Worm (Caenorhabditis elegans) whole organism, early embryonic: ENCODE measurements around the gene rnr-1.
A peak's percentile ranks its signal among the peaks of the same experiment; 100 is the strongest.

Experiments
- F13C5.2 ChIP-seq: sonication (generic microtip); optimal IDR thresholded peaks from 2 replicates; lab custom pipeline; 2017; ENCODE audit warnings: mild to moderate bottlenecking, missing genetic modification characterization, inconsistent platforms, missing compliant biosample characterization
- aly-1 ChIP-seq: sonication (generic microtip); optimal IDR thresholded peaks from 2 replicates; lab custom pipeline; 2016; ENCODE audit warnings: missing genetic modification characterization, missing compliant biosample characterization
- ama-1 ChIP-seq: fragments of 150-350 bp; optimal IDR thresholded peaks from 2 replicates; lab custom pipeline; 2014
- ceh-13 ChIP-seq: fragments of 200-800 bp; sonication (Bioruptor generic); optimal IDR thresholded peaks from 2 replicates; lab custom pipeline; 2018; ENCODE audit warnings: mild to moderate bottlenecking, missing genetic modification characterization, missing compliant biosample characterization
- ets-7 ChIP-seq: sonication (generic microtip); optimal IDR thresholded peaks from 2 replicates; lab custom pipeline; 2016; ENCODE audit warnings: missing genotype, missing genetic modification characterization, missing compliant biosample characterization
- flt-1 ChIP-seq: fragments of 200-800 bp; sonication (Bioruptor generic); IDR thresholded peaks from 2 replicates; pipeline ENCODE4 v1.3.6; 2022; ENCODE audit warnings: missing genetic modification characterization, missing compliant biosample characterization
- hmbx-1 ChIP-seq: sonication (generic microtip); optimal IDR thresholded peaks from 2 replicates; lab custom pipeline; 2016; ENCODE audit warnings: mild to moderate bottlenecking, missing genetic modification characterization, missing compliant biosample characterization
- hmg-4 ChIP-seq: fragments of 200-800 bp; sonication (Bioruptor generic); optimal IDR thresholded peaks from 2 replicates; lab custom pipeline; 2018; ENCODE audit warnings: mild to moderate bottlenecking, missing genetic modification characterization, missing compliant biosample characterization
- hnd-1 ChIP-seq: sonication (generic microtip); optimal IDR thresholded peaks from 2 replicates; lab custom pipeline; 2016; ENCODE audit warnings: missing genetic modification characterization, missing compliant biosample characterization
- pes-1 ChIP-seq: fragments of 200-800 bp; sonication (Bioruptor generic); IDR thresholded peaks from 2 replicates; pipeline ENCODE4 v1.3.6; 2022; ENCODE audit warnings: missing genetic modification reagents, missing genetic modification characterization, missing compliant biosample characterization
- scrt-1 ChIP-seq: fragments of 200-800 bp; sonication (Bioruptor generic); IDR thresholded peaks from 2 replicates; pipeline ENCODE4 v1.3.6; 2022; ENCODE audit warnings: missing genetic modification characterization, missing compliant biosample characterization
- sea-1 ChIP-seq: fragments of 200-800 bp; sonication (Bioruptor generic); conservative IDR thresholded peaks from 2 replicates; pipeline ENCODE4 v1.3.6; 2022; ENCODE audit warnings: missing genetic modification characterization, missing compliant biosample characterization
- tbx-11 ChIP-seq: fragments of 200-800 bp; sonication (Bioruptor generic); IDR thresholded peaks from 2 replicates; pipeline ENCODE4 v1.3.6; 2022; ENCODE audit warnings: missing genetic modification characterization, missing compliant biosample characterization
- tbx-37 ChIP-seq: fragments of 200-800 bp; sonication (Bioruptor generic); conservative IDR thresholded peaks from 2 replicates; pipeline ENCODE4 v1.3.6; 2022; ENCODE audit warnings: missing genetic modification reagents, missing genetic modification characterization, missing compliant biosample characterization
- tra-4 ChIP-seq: sonication (generic microtip); optimal IDR thresholded peaks from 2 replicates; lab custom pipeline; 2017; ENCODE audit warnings: missing genetic modification characterization, missing compliant biosample characterization

Gene rnr-1

ce11 chrIII:9191091-9191490 is 37.5 kb downstream of the rnr-1 start, which contains the start of gene cls-3:
TSS of gene cls-3 (minus strand) at chrIII:9191109.
- TF ChIP-seq tra-4 (tag; lab: Kevin White, UChicago) (no peak), hmg-4 (GFP tag; lab: Kevin White, UChicago) (peak; percentile 34)

- no peak for TF ChIP-seq tbx-37
- no peak for TF ChIP-seq sea-1 (GFP tag; lab: Robert Waterston, UW)
- TF ChIP-seq pes-1 (GFP tag; lab: Robert Waterston, UW) = no peak
- TF ChIP-seq hmbx-1 (tag; lab: Kevin White, UChicago) = no peak
These were observed 42.9 kb downstream of the rnr-1 start, which contains the start of gene ZC84.7 for ce11 chrIII:9185722-9186121. TSS of gene ZC84.7 (plus strand) at chrIII:9186022.

ce11 chrIII:9181246-9181645 is 47.4 kb downstream of the rnr-1 start, which contains the start of gene tax-4:
TSS of gene tax-4 (plus strand) at chrIII:9181546.
- TF ChIP-seq tbx-37 (no peak), tbx-11 (GFP tag; lab: Robert Waterston, UW) (no peak), tra-4 (tag; lab: Kevin White, UChicago) (no peak), ceh-13 (no peak), flt-1 (no peak), hnd-1 (tag; lab: Kevin White, UChicago) (no peak), sea-1 (GFP tag; lab: Robert Waterston, UW) (no peak), pes-1 (GFP tag; lab: Robert Waterston, UW) (no peak)

- no peak for TF ChIP-seq ets-7 (tag; lab: Kevin White, UChicago)
- no peak for TF ChIP-seq flt-1
- no peak for TF ChIP-seq aly-1 (tag; lab: Kevin White, UChicago)
- no peak for TF ChIP-seq F13C5.2 (tag; lab: Kevin White, UChicago)
- TF ChIP-seq hnd-1 (tag; lab: Kevin White, UChicago) = no peak
- TF ChIP-seq tbx-37 = no peak
- TF ChIP-seq scrt-1 (GFP tag; lab: Robert Waterston, UW) = no peak
- no peak for TF ChIP-seq pes-1 (GFP tag; lab: Robert Waterston, UW)
- TF ChIP-seq ceh-13 = no peak
- no peak for TF ChIP-seq sea-1 (GFP tag; lab: Robert Waterston, UW)
- no peak for TF ChIP-seq ama-1
- no peak for TF ChIP-seq tbx-11 (GFP tag; lab: Robert Waterston, UW)
These were observed 50.7 kb downstream of the rnr-1 start for ce11 chrIII:9177874-9178273.

- TF ChIP-seq scrt-1 (GFP tag; lab: Robert Waterston, UW) = no peak
- TF ChIP-seq tbx-11 (GFP tag; lab: Robert Waterston, UW) = 0 out of 2 replicates have a peak, but pooled peaks have one; percentile 44
- TF ChIP-seq sea-1 (GFP tag; lab: Robert Waterston, UW) = 0 out of 2 replicates have a peak, but pooled peaks have one; percentile 44
- TF ChIP-seq tra-4 (tag; lab: Kevin White, UChicago) = no peak
- TF ChIP-seq ets-7 (tag; lab: Kevin White, UChicago) = no peak
- TF ChIP-seq hmg-4 (GFP tag; lab: Kevin White, UChicago) = peak; percentile 78
These were observed 52.6 kb downstream of the rnr-1 start for ce11 chrIII:9176008-9176407.
